Worm (Caenorhabditis elegans) whole organism, young adult: ENCODE data around the gene vha-2.

ENCODE experiments used
- C06A6.2 ChIP-seq: fragments of 200-800 bp; sonication (Bioruptor generic); conservative IDR thresholded peaks from 2 replicates; pipeline ENCODE4 v1.3.6; 2022; ENCODE audit warnings: missing genetic modification characterization, missing compliant biosample characterization
- F22D6.2 ChIP-seq: sonication (generic microtip); optimal IDR thresholded peaks from 2 replicates; lab custom pipeline; 2016; ENCODE audit warnings: mild to moderate bottlenecking, missing genetic modification characterization, missing compliant biosample characterization
- Y56A3A.18 ChIP-seq: fragments of 200-800 bp; sonication (Bioruptor generic); IDR thresholded peaks from 2 replicates; pipeline ENCODE4 v1.3.6; 2022; ENCODE audit warnings: missing genetic modification reagents, missing genetic modification characterization, missing compliant biosample characterization
- Y67H2A.10 ChIP-seq: fragments of 200-800 bp; sonication (Bioruptor generic); conservative IDR thresholded peaks from 2 replicates; pipeline ENCODE4 v1.3.6; 2022; ENCODE audit warnings: missing genetic modification reagents, missing genetic modification characterization, missing compliant biosample characterization
- ama-1 ChIP-seq, 3 experiments: fragments of 150-350 bp in 1 of 3; sonication (generic microtip) in 2 of 3; optimal IDR thresholded peaks; 2 replicates each; lab custom pipeline; 2014 to 2018; ENCODE audit warnings: missing biosample characterization in 2 of 3, missing genetic modification characterization in 2 of 3, missing genetic modification reagents in 2 of 3
- aptf-3 ChIP-seq: fragments of 200-800 bp; sonication (Bioruptor generic); IDR thresholded peaks from 2 replicates; pipeline ENCODE4 v1.3.6; 2022; ENCODE audit warnings: missing genetic modification characterization, missing compliant biosample characterization
- die-1 ChIP-seq: sonication (generic microtip); optimal IDR thresholded peaks from 2 replicates; lab custom pipeline; 2016; ENCODE audit warnings: missing genotype, mild to moderate bottlenecking, missing genetic modification characterization, missing compliant biosample characterization
- him-1 ChIP-seq: sonication (generic microtip); optimal IDR thresholded peaks from 2 replicates; lab custom pipeline; 2016; ENCODE audit warnings: missing genotype, missing genetic modification reagents, missing genetic modification characterization, missing compliant biosample characterization
- hrde-1 ChIP-seq: sonication (generic microtip); optimal IDR thresholded peaks from 2 replicates; lab custom pipeline; 2016; ENCODE audit warnings: missing genetic modification characterization, mild to moderate bottlenecking, missing compliant biosample characterization, moderate library complexity, missing genotype, missing genetic modification reagents, borderline replicate concordance
- lin-54 ChIP-seq: fragments of 200-800 bp; sonication (Bioruptor generic); optimal IDR thresholded peaks from 2 replicates; lab custom pipeline; 2018; ENCODE audit warnings: mild to moderate bottlenecking, missing genetic modification characterization, missing compliant biosample characterization
- pha-4 ChIP-seq: fragments of 150-350 bp; sonication (generic microtip); optimal IDR thresholded peaks from 2 replicates; lab custom pipeline; 2014; ENCODE audit warnings: missing biosample characterization, missing genetic modification reagents, missing genetic modification characterization
- unc-62 ChIP-seq: fragments of 150-350 bp; optimal IDR thresholded peaks from 2 replicates; lab custom pipeline; 2014; ENCODE audit warnings: missing biosample characterization, missing genetic modification reagents, missing genetic modification characterization
- xnd-1 ChIP-seq: sonication (generic microtip); optimal IDR thresholded peaks from 2 replicates; lab custom pipeline; 2016; ENCODE audit warnings: missing genotype, missing genetic modification reagents, missing genetic modification characterization, missing compliant biosample characterization
- ztf-22 ChIP-seq: fragments of 200-800 bp; sonication (Bioruptor generic); optimal IDR thresholded peaks from 2 replicates; lab custom pipeline; 2018; ENCODE audit warnings: mild to moderate bottlenecking, missing genetic modification characterization, moderate library complexity, missing compliant biosample characterization

DNA sequence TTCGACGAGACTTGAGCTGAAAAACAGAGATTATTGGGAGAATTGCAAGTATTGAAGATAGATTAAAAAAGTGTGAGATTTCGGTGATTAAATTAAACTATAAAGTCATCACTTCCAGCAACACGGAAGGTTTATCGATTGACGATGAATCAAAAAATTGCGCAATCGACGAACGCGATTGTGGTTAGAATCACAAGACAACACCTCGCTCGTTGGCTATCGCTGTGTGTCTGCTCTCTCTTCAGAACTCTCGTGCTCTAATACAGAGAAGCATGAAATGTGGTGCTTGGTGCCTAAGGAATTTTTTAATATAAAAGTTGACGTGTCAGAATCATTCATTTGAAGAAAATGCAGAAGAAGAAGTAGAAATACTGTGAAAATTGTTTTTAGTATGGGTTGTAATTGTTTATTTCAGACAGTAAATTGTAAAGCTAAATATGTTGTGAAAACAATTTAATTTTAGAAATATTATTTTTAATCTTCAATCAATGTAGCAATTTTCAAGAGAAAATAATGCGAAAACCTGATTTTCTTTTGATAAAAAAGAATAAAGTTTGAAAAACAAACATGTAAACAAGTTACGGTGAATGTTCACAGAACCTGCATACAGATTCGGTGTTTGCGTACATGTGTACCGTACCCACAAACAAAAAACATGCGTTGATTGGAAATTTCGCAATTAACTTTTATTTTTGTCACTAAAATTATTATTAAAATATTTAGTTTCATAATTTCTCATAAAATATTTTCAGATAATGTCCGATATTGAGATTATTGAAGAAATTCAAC lies 45.4 kb downstream of the vha-2 start, which contains the start of the genes ZK632.10 and ZK632.11:
- TF ChIP-seq him-1 (tag; lab: Kevin White, UChicago): no peak
- no peak for TF ChIP-seq Y67H2A.10 (GFP tag; lab: Robert Waterston, UW)
- TF ChIP-seq xnd-1 (tag; lab: Kevin White, UChicago): no peak
- no peak for TF ChIP-seq Y56A3A.18 (GFP tag; lab: Robert Waterston, UW)
- TF ChIP-seq F22D6.2 (tag; lab: Kevin White, UChicago): no peak
- TF ChIP-seq C06A6.2 (GFP tag; lab: Robert Waterston, UW): no peak
- no peak for TF ChIP-seq unc-62 (GFP tag; lab: Kevin White, UChicago)
- no peak for TF ChIP-seq die-1 (tag; lab: Kevin White, UChicago)
- no peak for TF ChIP-seq ztf-22 (GFP tag; lab: Kevin White, UChicago)
- TF ChIP-seq lin-54 (GFP tag; lab: Kevin White, UChicago): peak; percentile 31
- TF ChIP-seq ama-1 (optimal IDR thresholded peaks at IDR 0.05; lab: Kevin White, UChicago): no peak
- no peak for TF ChIP-seq ama-1 (GFP tag; optimal IDR thresholded peaks at IDR 0.05; lab: Kevin White, UChicago)
- TF ChIP-seq aptf-3 (GFP tag; lab: Robert Waterston, UW): no peak
- no peak for TF ChIP-seq pha-4
- no peak for TF ChIP-seq hrde-1
